Worm (Caenorhabditis elegans) whole organism, L2 larva: ENCODE results near the gene F44A2.5.

Source experiments
- fos-1 ChIP-seq: fragments of 150-350 bp; optimal IDR thresholded peaks from 2 replicates; lab custom pipeline; 2014; ENCODE audit warnings: missing biosample characterization, missing genetic modification characterization
- sma-9 ChIP-seq, 2 experiments: fragments of 150-350 bp in 1 of 2; sonication (generic microtip) in 1 of 2; optimal IDR thresholded peaks; 2 replicates each; lab custom pipeline; 2014 to 2016; ENCODE audit warnings: missing genetic modification characterization in 2 of 2, mild to moderate bottlenecking in 1 of 2, missing biosample characterization in 1 of 2, missing compliant biosample characterization in 1 of 2, missing genetic modification reagents in 1 of 2, moderate library complexity in 1 of 2
- snpc-4 ChIP-seq: fragments of 150-350 bp; optimal IDR thresholded peaks from 2 replicates; lab custom pipeline; 2014; ENCODE audit warnings: missing biosample characterization, missing genetic modification characterization
- unc-62 ChIP-seq: fragments of 150-350 bp; optimal IDR thresholded peaks from 2 replicates; lab custom pipeline; 2014; ENCODE audit warnings: missing biosample characterization, missing genetic modification reagents, missing genetic modification characterization

- TF ChIP-seq unc-62 (no peak), fos-1 (tag; lab: Kevin White, UChicago) (no peak), snpc-4 (no peak), sma-9 (GFP tag; optimal IDR thresholded peaks at IDR 0.05; lab: Kevin White, UChicago) (no peak), sma-9 (tag; optimal IDR thresholded peaks at IDR 0.05; lab: Kevin White, UChicago) (no peak)
These were observed 39.0 kb downstream of the F44A2.5 start, which contains the start of gene coq-6 for ce11 chrV:9336462-9336861.
